Worm (Caenorhabditis elegans) whole organism, L3 larva: ENCODE data around the gene pcp-4.

Experiments used
- fkh-10 ChIP-seq: sonication (generic microtip); optimal IDR thresholded peaks from 2 replicates; lab custom pipeline; 2017; ENCODE audit warnings: missing biosample characterization, missing genetic modification reagents, missing genetic modification characterization
- fos-1 ChIP-seq: fragments of 150-350 bp; optimal IDR thresholded peaks from 2 replicates; lab custom pipeline; 2014; ENCODE audit warnings: missing biosample characterization, missing genetic modification characterization
- mdl-1 ChIP-seq: fragments of 150-350 bp; optimal IDR thresholded peaks from 2 replicates; lab custom pipeline; 2014; ENCODE audit warnings: missing biosample characterization, missing genetic modification characterization
- nhr-11 ChIP-seq: fragments of 150-350 bp; optimal IDR thresholded peaks from 2 replicates; lab custom pipeline; 2014; ENCODE audit warnings: missing biosample characterization, missing genetic modification characterization
- pha-4 ChIP-seq: fragments of 150-350 bp; optimal IDR thresholded peaks from 2 replicates; lab custom pipeline; 2014; ENCODE audit warnings: missing biosample characterization, missing genetic modification reagents, missing genetic modification characterization
- skn-1 ChIP-seq: fragments of 150-350 bp; optimal IDR thresholded peaks from 2 replicates; lab custom pipeline; 2014; ENCODE audit warnings: missing biosample characterization, missing genetic modification characterization
- unc-62 ChIP-seq: fragments of 150-350 bp; sonication (generic microtip); optimal IDR thresholded peaks from 4 replicates; lab custom pipeline; 2014; ENCODE audit warnings: missing biosample characterization, missing genetic modification reagents, missing genetic modification characterization
- ztf-4 ChIP-seq: fragments of 150-350 bp; optimal IDR thresholded peaks from 2 replicates; lab custom pipeline; 2014; ENCODE audit warnings: missing biosample characterization, missing genetic modification characterization

DNA sequence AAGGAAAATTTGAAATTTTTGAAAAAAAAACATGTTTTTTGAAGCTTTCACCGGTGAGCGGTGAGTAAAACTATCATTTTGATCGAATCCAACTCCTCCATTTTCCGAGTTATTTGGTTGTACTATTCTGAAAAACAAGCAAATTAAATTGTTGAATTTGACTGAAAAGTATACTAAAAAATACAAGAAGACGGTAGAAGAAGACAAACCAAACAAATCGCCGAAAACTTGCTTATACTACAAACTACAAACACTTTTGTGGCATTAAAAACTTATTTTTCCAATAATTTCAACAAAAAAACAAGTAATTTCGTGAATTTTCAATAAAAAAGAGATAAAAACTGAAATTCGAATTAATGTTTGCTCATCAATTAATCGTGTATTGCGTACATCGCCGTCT is 52.2 kb downstream of the pcp-4 start, which contains the start of gene fbxa-194:
- TF ChIP-seq fkh-10 (GFP tag; lab: Kevin White, UChicago) (no peak), skn-1 (tag; lab: Kevin White, UChicago) (no peak), mdl-1 (tag; lab: Kevin White, UChicago) (no peak), unc-62 (GFP tag; lab: Kevin White, UChicago) (no peak), ztf-4 (tag; lab: Kevin White, UChicago) (no peak), nhr-11 (tag; lab: Kevin White, UChicago) (no peak), fos-1 (tag; lab: Kevin White, UChicago) (no peak), pha-4 (tag; lab: Kevin White, UChicago) (no peak)
